Worm (Caenorhabditis elegans) whole organism, L4/young adult: Measurements from ENCODE around the gene F40H3.3.

Source experiments
- W03F9.2 ChIP-seq: fragments of 150-350 bp; optimal IDR thresholded peaks from 2 replicates; lab custom pipeline; 2014; ENCODE audit warnings: missing biosample characterization, missing genetic modification characterization
- dao-5 ChIP-seq: sonication (generic microtip); optimal IDR thresholded peaks from 2 replicates; lab custom pipeline; 2016; ENCODE audit warnings: missing genotype, missing genetic modification characterization, moderate library complexity, missing compliant biosample characterization
- him-1 ChIP-seq: sonication (generic microtip); optimal IDR thresholded peaks from 2 replicates; lab custom pipeline; 2016; ENCODE audit warnings: missing genotype, missing genetic modification reagents, missing genetic modification characterization, missing compliant biosample characterization

DNA sequence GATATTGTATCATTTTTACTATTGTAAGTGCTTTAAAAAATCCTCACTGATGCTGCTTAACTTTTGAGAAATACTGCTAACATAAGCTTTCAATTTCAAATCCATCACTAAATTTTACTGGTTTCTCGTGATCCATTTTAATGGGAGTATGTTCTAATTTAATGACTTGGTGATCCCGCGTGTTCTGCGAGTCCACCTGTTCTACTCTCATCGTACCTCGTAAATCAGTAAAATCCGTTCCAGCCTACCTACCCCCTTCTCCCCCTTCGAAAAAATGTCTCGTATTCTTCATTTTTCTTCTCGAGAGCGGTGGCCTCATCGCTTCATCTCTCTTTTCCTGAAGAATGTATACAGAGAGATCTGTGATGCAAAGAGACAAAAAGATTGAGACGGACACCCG lies 35.8 kb upstream of the F40H3.3 start:
- TF ChIP-seq W03F9.2 (tag; lab: Kevin White, UChicago) (no peak), dao-5 (tag; lab: Kevin White, UChicago) (no peak), him-1 (no peak)
